Worm (Caenorhabditis elegans) whole organism, young adult: ENCODE data around the gene gnrr-2.

ENCODE experiments used
- D2030.7 ChIP-seq: fragments of 200-800 bp; sonication (Bioruptor generic); IDR thresholded peaks from 2 replicates; pipeline ENCODE4 v1.3.6; 2022; ENCODE audit warnings: missing genetic modification reagents, missing genetic modification characterization, missing compliant biosample characterization
- F10E7.11 ChIP-seq: sonication (generic microtip); optimal IDR thresholded peaks from 2 replicates; lab custom pipeline; 2017; ENCODE audit warnings: mild to moderate bottlenecking, missing genetic modification characterization, moderate library complexity, missing compliant biosample characterization
- F22D6.2 ChIP-seq: sonication (generic microtip); optimal IDR thresholded peaks from 2 replicates; lab custom pipeline; 2016; ENCODE audit warnings: mild to moderate bottlenecking, missing genetic modification characterization, missing compliant biosample characterization
- F49E8.2 ChIP-seq: sonication (generic microtip); optimal IDR thresholded peaks from 3 replicates; lab custom pipeline; 2017; ENCODE audit warnings: missing genetic modification characterization, mild to moderate bottlenecking, missing compliant biosample characterization, antibody characterized with exemption, moderate library complexity; ENCODE audit not compliant: insufficient read depth
- F57A8.1 ChIP-seq: fragments of 200-800 bp; sonication (Bioruptor generic); optimal IDR thresholded peaks from 2 replicates; lab custom pipeline; 2018; ENCODE audit warnings: mild to moderate bottlenecking, missing genetic modification characterization, moderate library complexity, missing compliant biosample characterization
- K11D2.4 ChIP-seq: fragments of 200-800 bp; sonication (Bioruptor generic); IDR thresholded peaks from 2 replicates; pipeline ENCODE4 v1.3.6; 2022; ENCODE audit warnings: missing genetic modification reagents, missing genetic modification characterization, missing compliant biosample characterization
- T26A5.8 ChIP-seq: sonication (generic microtip); optimal IDR thresholded peaks from 2 replicates; lab custom pipeline; 2016; ENCODE audit warnings: missing genetic modification characterization, missing compliant biosample characterization
- Y53F4B.3 ChIP-seq: fragments of 200-800 bp; sonication (Bioruptor generic); IDR thresholded peaks from 2 replicates; pipeline ENCODE4 v1.3.6; 2022; ENCODE audit warnings: missing genetic modification reagents, missing genetic modification characterization, missing compliant biosample characterization
- Y67H2A.10 ChIP-seq: fragments of 200-800 bp; sonication (Bioruptor generic); conservative IDR thresholded peaks from 2 replicates; pipeline ENCODE4 v1.3.6; 2022; ENCODE audit warnings: missing genetic modification reagents, missing genetic modification characterization, missing compliant biosample characterization
- Y79H2A.3 ChIP-seq: fragments of 200-800 bp; sonication (Bioruptor generic); conservative IDR thresholded peaks from 2 replicates; pipeline ENCODE4 v1.3.6; 2022; ENCODE audit warnings: missing genetic modification reagents, missing genetic modification characterization, missing compliant biosample characterization
- atf-7 ChIP-seq: sonication (generic microtip); optimal IDR thresholded peaks from 2 replicates; lab custom pipeline; 2017; ENCODE audit warnings: mild to moderate bottlenecking, missing genetic modification characterization, missing compliant biosample characterization
- athp-1 ChIP-seq: sonication (generic microtip); optimal IDR thresholded peaks from 2 replicates; lab custom pipeline; 2017; ENCODE audit warnings: mild to moderate bottlenecking, missing genetic modification characterization, missing compliant biosample characterization
- ccch-3 ChIP-seq: fragments of 200-800 bp; sonication (Bioruptor generic); optimal IDR thresholded peaks from 2 replicates; lab custom pipeline; 2018; ENCODE audit warnings: mild to moderate bottlenecking, missing genetic modification characterization, missing compliant biosample characterization
- cebp-1 ChIP-seq, 2 experiments: fragments of 200-800 bp in 1 of 2; sonication (Bioruptor generic) in 1 of 2; sonication (generic microtip) in 1 of 2; IDR thresholded peaks in 1 of 2; optimal IDR thresholded peaks in 1 of 2; 2 replicates each; pipeline versions ENCODE4 v1.3.6 to Lab custom; 2017 to 2022; ENCODE audit warnings: missing compliant biosample characterization in 2 of 2, missing genetic modification characterization in 2 of 2, mild to moderate bottlenecking in 1 of 2, missing genetic modification reagents in 1 of 2, moderate library complexity in 1 of 2
- ceh-100 ChIP-seq: fragments of 200-800 bp; sonication (Bioruptor generic); IDR thresholded peaks from 2 replicates; pipeline ENCODE4 v1.3.6; 2022; ENCODE audit warnings: missing genetic modification reagents, missing genetic modification characterization, missing compliant biosample characterization
- die-1 ChIP-seq: sonication (generic microtip); optimal IDR thresholded peaks from 2 replicates; lab custom pipeline; 2016; ENCODE audit warnings: missing genotype, mild to moderate bottlenecking, missing genetic modification characterization, missing compliant biosample characterization
- dpff-1 ChIP-seq: sonication (generic microtip); optimal IDR thresholded peaks from 2 replicates; lab custom pipeline; 2017; ENCODE audit warnings: mild to moderate bottlenecking, missing genetic modification characterization, missing compliant biosample characterization
- dpl-1 ChIP-seq: fragments of 150-350 bp; optimal IDR thresholded peaks from 2 replicates; lab custom pipeline; 2014; ENCODE audit warnings: missing biosample characterization, missing genetic modification reagents, missing genetic modification characterization
- efl-1 ChIP-seq: fragments of 150-350 bp; optimal IDR thresholded peaks from 2 replicates; lab custom pipeline; 2014; ENCODE audit warnings: missing biosample characterization, missing genetic modification reagents, missing genetic modification characterization
- egl-18 ChIP-seq: fragments of 200-800 bp; sonication (Bioruptor generic); IDR thresholded peaks from 2 replicates; pipeline ENCODE4 v1.3.6; 2022; ENCODE audit warnings: missing genetic modification reagents, missing genetic modification characterization, missing compliant biosample characterization
- egrh-3 ChIP-seq: fragments of 200-800 bp; sonication (Bioruptor generic); IDR thresholded peaks from 2 replicates; pipeline ENCODE4 v1.3.6; 2022; ENCODE audit warnings: missing genetic modification reagents, missing genetic modification characterization, missing compliant biosample characterization
- gei-17 ChIP-seq: fragments of 200-800 bp; sonication (Bioruptor generic); optimal IDR thresholded peaks from 2 replicates; lab custom pipeline; 2018; ENCODE audit warnings: mild to moderate bottlenecking, missing genetic modification characterization, missing compliant biosample characterization
- him-1 ChIP-seq: sonication (generic microtip); optimal IDR thresholded peaks from 2 replicates; lab custom pipeline; 2016; ENCODE audit warnings: missing genotype, missing genetic modification reagents, missing genetic modification characterization, missing compliant biosample characterization
- lag-1 ChIP-seq: fragments of 200-800 bp; sonication (Bioruptor generic); IDR thresholded peaks from 2 replicates; pipeline ENCODE4 v1.3.6; 2022; ENCODE audit warnings: missing genetic modification reagents, missing genetic modification characterization, missing compliant biosample characterization
- lin-54 ChIP-seq: fragments of 200-800 bp; sonication (Bioruptor generic); optimal IDR thresholded peaks from 2 replicates; lab custom pipeline; 2018; ENCODE audit warnings: mild to moderate bottlenecking, missing genetic modification characterization, missing compliant biosample characterization
- lsl-1 ChIP-seq: fragments of 200-800 bp; sonication (Bioruptor generic); optimal IDR thresholded peaks from 2 replicates; lab custom pipeline; 2018; ENCODE audit warnings: mild to moderate bottlenecking, missing genetic modification characterization, moderate library complexity, missing compliant biosample characterization
- madf-3 ChIP-seq: fragments of 200-800 bp; sonication (Bioruptor generic); IDR thresholded peaks from 2 replicates; pipeline ENCODE4 v1.3.6; 2022; ENCODE audit warnings: missing genetic modification reagents, missing genetic modification characterization, missing compliant biosample characterization
- mcd-1 ChIP-seq: fragments of 200-800 bp; sonication (Bioruptor generic); IDR thresholded peaks from 2 replicates; pipeline ENCODE4 v1.3.6; 2022; ENCODE audit warnings: missing genetic modification reagents, missing genetic modification characterization, missing compliant biosample characterization
- mxl-1 ChIP-seq: sonication (generic microtip); optimal IDR thresholded peaks from 2 replicates; lab custom pipeline; 2016; ENCODE audit warnings: missing genetic modification characterization, missing compliant biosample characterization
- nfya-2 ChIP-seq: fragments of 200-800 bp; sonication (Bioruptor generic); IDR thresholded peaks from 2 replicates; pipeline ENCODE4 v1.3.6; 2022; ENCODE audit warnings: missing genetic modification reagents, missing genetic modification characterization, missing compliant biosample characterization
- nhr-27 ChIP-seq: fragments of 200-800 bp; sonication (Bioruptor generic); optimal IDR thresholded peaks from 2 replicates; lab custom pipeline; 2018; ENCODE audit warnings: mild to moderate bottlenecking, missing genetic modification characterization, moderate library complexity, missing compliant biosample characterization
- pbrm-1 ChIP-seq: fragments of 200-800 bp; sonication (Bioruptor generic); IDR thresholded peaks from 2 replicates; pipeline ENCODE4 v1.3.6; 2022; ENCODE audit warnings: missing genetic modification reagents, missing genetic modification characterization, missing compliant biosample characterization
- rcor-1 ChIP-seq: fragments of 200-800 bp; sonication (Bioruptor generic); IDR thresholded peaks from 2 replicates; pipeline ENCODE4 v1.3.6; 2022; ENCODE audit warnings: missing genetic modification reagents, missing genetic modification characterization, missing compliant biosample characterization
- repo-1 ChIP-seq: sonication (generic microtip); optimal IDR thresholded peaks from 2 replicates; lab custom pipeline; 2017; ENCODE audit warnings: mild to moderate bottlenecking, missing genetic modification characterization, missing compliant biosample characterization
- sdz-38 ChIP-seq: sonication (generic microtip); optimal IDR thresholded peaks from 2 replicates; lab custom pipeline; 2016; ENCODE audit warnings: missing genotype, missing genetic modification characterization, missing compliant biosample characterization
- snpc-1.1 ChIP-seq: sonication (generic microtip); optimal IDR thresholded peaks from 2 replicates; lab custom pipeline; 2017; ENCODE audit warnings: missing genetic modification characterization, mild to moderate bottlenecking, missing compliant biosample characterization, antibody characterized with exemption, moderate library complexity, missing genotype, missing genetic modification reagents; ENCODE audit not compliant: insufficient read depth
- snpc-1.3 ChIP-seq: sonication (generic microtip); optimal IDR thresholded peaks from 2 replicates; lab custom pipeline; 2017; ENCODE audit warnings: missing genetic modification characterization, mild to moderate bottlenecking, missing compliant biosample characterization, antibody characterized with exemption, moderate library complexity, missing genotype, missing genetic modification reagents; ENCODE audit not compliant: insufficient read depth
- snpc-4 ChIP-seq, 5 experiments: fragments of 150-350 bp in 1 of 5; sonication (generic microtip) in 4 of 5; optimal IDR thresholded peaks; 2 replicates each; lab custom pipeline; 2014 to 2018; ENCODE audit warnings: missing genetic modification characterization in 5 of 5, missing biosample characterization in 3 of 5, antibody characterized with exemption in 2 of 5, mild to moderate bottlenecking in 2 of 5, missing compliant biosample characterization in 2 of 5, missing genotype in 2 of 5, moderate library complexity in 2 of 5, missing genetic modification reagents in 1 of 5
- somi-1 ChIP-seq: fragments of 200-800 bp; sonication (Bioruptor generic); optimal IDR thresholded peaks from 2 replicates; lab custom pipeline; 2018; ENCODE audit warnings: mild to moderate bottlenecking, missing genetic modification characterization, missing compliant biosample characterization
- tlf-1 ChIP-seq: fragments of 200-800 bp; sonication (Bioruptor generic); optimal IDR thresholded peaks from 2 replicates; lab custom pipeline; 2018; ENCODE audit warnings: mild to moderate bottlenecking, missing genetic modification characterization, missing compliant biosample characterization
- unc-130 ChIP-seq: sonication (generic microtip); optimal IDR thresholded peaks from 2 replicates; lab custom pipeline; 2016; ENCODE audit warnings: missing genetic modification reagents, missing genetic modification characterization, missing compliant biosample characterization
- xnd-1 ChIP-seq: sonication (generic microtip); optimal IDR thresholded peaks from 2 replicates; lab custom pipeline; 2016; ENCODE audit warnings: missing genotype, missing genetic modification reagents, missing genetic modification characterization, missing compliant biosample characterization
- zim-3 ChIP-seq: sonication (generic microtip); optimal IDR thresholded peaks from 2 replicates; lab custom pipeline; 2017; ENCODE audit warnings: mild to moderate bottlenecking, missing genetic modification characterization, moderate library complexity, missing compliant biosample characterization
- ztf-18 ChIP-seq: sonication (generic microtip); optimal IDR thresholded peaks from 2 replicates; lab custom pipeline; 2016; ENCODE audit warnings: missing genotype, mild to moderate bottlenecking, missing genetic modification characterization, missing compliant biosample characterization
- ztf-22 ChIP-seq: fragments of 200-800 bp; sonication (Bioruptor generic); optimal IDR thresholded peaks from 2 replicates; lab custom pipeline; 2018; ENCODE audit warnings: mild to moderate bottlenecking, missing genetic modification characterization, moderate library complexity, missing compliant biosample characterization
- ztf-26 ChIP-seq: sonication (generic microtip); optimal IDR thresholded peaks from 2 replicates; lab custom pipeline; 2017; ENCODE audit warnings: missing genetic modification characterization, missing compliant biosample characterization
- ztf-28 ChIP-seq: fragments of 200-800 bp; sonication (Bioruptor generic); IDR thresholded peaks from 2 replicates; pipeline ENCODE4 v1.3.6; 2022; ENCODE audit warnings: missing genetic modification reagents, missing genetic modification characterization, missing compliant biosample characterization
- ztf-6 ChIP-seq: fragments of 200-800 bp; sonication (Bioruptor generic); IDR thresholded peaks from 2 replicates; pipeline ENCODE4 v1.3.6; 2022; ENCODE audit warnings: missing genetic modification reagents, missing genetic modification characterization, missing compliant biosample characterization

gnrr-2 gene

DNA sequence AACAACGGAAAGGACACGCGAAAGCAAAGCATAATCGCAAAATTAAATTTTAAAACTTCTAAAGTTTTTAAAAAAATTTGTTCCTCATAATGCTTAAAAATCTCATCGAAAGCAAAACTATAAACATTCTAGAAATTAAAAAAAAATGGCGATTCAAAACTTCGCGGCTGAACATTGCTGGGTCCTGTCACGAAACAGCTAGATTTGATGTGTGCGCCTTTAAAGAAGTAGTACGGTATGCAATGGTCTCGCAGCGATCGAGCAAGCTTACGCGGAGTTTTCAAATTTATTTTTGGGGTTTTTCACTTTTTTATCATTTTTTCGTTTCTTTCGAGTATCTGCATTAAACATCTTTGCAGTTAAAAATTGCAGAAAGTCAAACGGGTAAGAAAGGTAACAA lies 48.2 kb downstream of the gnrr-2 start, which contains the start of gene coh-3 (continued):
- TF ChIP-seq F10E7.11 (tag; lab: Kevin White, UChicago) (no peak), mxl-1 (tag; lab: Kevin White, UChicago) (no peak), lin-54 (GFP tag; lab: Kevin White, UChicago) (peak; percentile 90), Y53F4B.3 (GFP tag; lab: Robert Waterston, UW) (peak; percentile 61; the same call in 1 of the 2 replicates), nhr-27 (tag; lab: Kevin White, UChicago) (no peak), lsl-1 (GFP tag; lab: Kevin White, UChicago) (peak; percentile 99), ztf-26 (tag; lab: Kevin White, UChicago) (no peak), cebp-1 (GFP tag; IDR thresholded peaks at IDR 0.05; lab: Robert Waterston, UW) (no peak), cebp-1 (tag; optimal IDR thresholded peaks at IDR 0.05; lab: Kevin White, UChicago) (no peak), repo-1 (tag; lab: Kevin White, UChicago) (no peak), Y67H2A.10 (GFP tag; lab: Robert Waterston, UW) (0 out of 2 replicates have a peak, but pooled peaks have one; percentile 25), atf-7 (tag; lab: Kevin White, UChicago) (no peak), mcd-1 (GFP tag; lab: Robert Waterston, UW) (peak; percentile 63), egl-18 (no peak), snpc-1.3 (tag; lab: Kevin White, UChicago) (peak; percentile 92), T26A5.8 (no peak), unc-130 (peak; percentile 59), efl-1 (GFP tag; lab: Kevin White, UChicago) (peak; percentile 96), die-1 (tag; lab: Kevin White, UChicago) (no peak), F49E8.2 (tag; lab: Kevin White, UChicago) (peak; percentile 94), gei-17 (GFP tag; lab: Kevin White, UChicago) (no peak), ccch-3 (GFP tag; lab: Kevin White, UChicago) (no peak), K11D2.4 (GFP tag; lab: Robert Waterston, UW) (no peak), F22D6.2 (tag; lab: Kevin White, UChicago) (no peak), tlf-1 (GFP tag; lab: Kevin White, UChicago) (peak; percentile 88), dpl-1 (GFP tag; lab: Kevin White, UChicago) (peak; percentile 90), pbrm-1 (GFP tag; lab: Robert Waterston, UW) (peak; percentile 74), D2030.7 (peak; percentile 95), snpc-4 (GFP tag; optimal IDR thresholded peaks at IDR 0.05; lab: Kevin White, UChicago) (no peak), snpc-4 (tag; optimal IDR thresholded peaks at IDR 0.05; lab: Kevin White, UChicago) (peak in 3 of 4 experiments; percentile 46 to 74 (median 71)), ztf-18 (tag; lab: Kevin White, UChicago) (no peak), egrh-3 (GFP tag; lab: Robert Waterston, UW) (no peak), madf-3 (GFP tag; lab: Robert Waterston, UW) (peak; percentile 90), ztf-22 (GFP tag; lab: Kevin White, UChicago) (no peak), rcor-1 (GFP tag; lab: Robert Waterston, UW) (peak; percentile 76), sdz-38 (tag; lab: Kevin White, UChicago) (no peak), xnd-1 (tag; lab: Kevin White, UChicago) (peak; percentile 99), snpc-1.1 (tag; lab: Kevin White, UChicago) (peak; percentile 87), him-1 (peak; percentile 53), F57A8.1 (no peak), nfya-2 (GFP tag; lab: Robert Waterston, UW) (no peak), ceh-100 (peak; percentile 57; the same call in 1 of the 2 replicates), Y79H2A.3 (GFP tag; lab: Robert Waterston, UW) (no peak), zim-3 (no peak), lag-1 (no peak), ztf-28 (peak; percentile 53; the same call in 1 of the 2 replicates), athp-1 (peak; percentile 25), dpff-1 (tag; lab: Kevin White, UChicago) (no peak), ztf-6 (GFP tag; lab: Robert Waterston, UW) (no peak), somi-1 (GFP tag; lab: Kevin White, UChicago) (no peak)
